Worm (Caenorhabditis elegans): ENCODE data around the gene swsn-1.

DNA sequence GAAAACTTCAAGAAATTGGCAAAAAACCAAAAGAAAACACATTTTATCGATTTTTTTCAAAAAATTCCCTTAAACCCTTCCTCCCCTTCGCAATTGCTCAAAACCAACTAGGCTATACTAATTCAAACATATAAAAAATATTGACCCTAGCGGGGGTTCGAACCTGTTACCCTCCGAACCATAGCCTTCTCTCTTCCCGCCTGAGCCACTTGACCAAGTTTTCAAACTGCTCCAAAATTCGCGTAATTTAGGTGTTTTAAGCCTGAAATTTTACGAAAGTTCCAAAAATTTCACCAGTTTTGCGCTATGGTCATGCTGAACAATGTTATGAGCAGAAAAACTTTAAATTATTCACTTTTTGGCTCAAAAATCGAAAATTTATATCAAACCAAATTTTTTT lies 14.8 kb downstream of the swsn-1 start:
- no peak for TF ChIP-seq T22C8.4 (GFP tag; IDR thresholded peaks at IDR 0.05)
- TF ChIP-seq tab-1 (GFP tag; IDR thresholded peaks at IDR 0.05), result no peak
- TF ChIP-seq flt-1 (GFP tag; IDR thresholded peaks at IDR 0.05), result 0 out of 2 replicates have a peak, but pooled peaks have one; percentile 4
- no peak for TF ChIP-seq med-1 (GFP tag; optimal IDR thresholded peaks at IDR 0.05; ENCODE audit: insufficient read depth)
- no peak for TF ChIP-seq klf-2 (GFP tag; conservative IDR thresholded peaks at IDR 0.05)
- no peak for TF ChIP-seq ztf-23 (GFP tag; IDR thresholded peaks at IDR 0.05)
- no peak for TF ChIP-seq ztf-29 (GFP tag; IDR thresholded peaks at IDR 0.05)
- no peak for TF ChIP-seq cog-1 (tag; optimal IDR thresholded peaks at IDR 0.05)
